Fruit fly (Drosophila melanogaster): ENCODE measurements around the gene FucT6.

FucT6 gene

dm6 chrX:11685918-11686640, 23.7 kb downstream of the FucT6 start (continued):
- TF ChIP-seq CG30403 (GFP tag; optimal IDR thresholded peaks at IDR 0.05) (no peak), slp2 (GFP tag; optimal IDR thresholded peaks at IDR 0.05) (no peak), Nf-YB (GFP tag; optimal IDR thresholded peaks at IDR 0.05) (peak; percentile 21), CG12744 (GFP tag; optimal IDR thresholded peaks at IDR 0.05) (no peak), CG11398 (GFP tag; optimal IDR thresholded peaks at IDR 0.05) (peak; percentile 33), her (GFP tag; optimal IDR thresholded peaks at IDR 0.05) (peak; percentile 51), dysf (GFP tag; IDR thresholded peaks at IDR 0.05) (no peak; the same call in 2 of the 3 replicates), usp (GFP tag; optimal IDR thresholded peaks at IDR 0.05) (no peak), pnt (GFP tag; optimal IDR thresholded peaks at IDR 0.05) (no peak), CG12659 (GFP tag; optimal IDR thresholded peaks at IDR 0.05) (peak; percentile 41), fd96Cb (tag; optimal IDR thresholded peaks at IDR 0.05) (no peak), Awh (GFP tag; IDR thresholded peaks at IDR 0.05) (no peak), chn (GFP tag; optimal IDR thresholded peaks at IDR 0.05) (no peak), CG32532 (GFP tag; IDR thresholded peaks at IDR 0.05) (peak; percentile 69; the same call in 1 of the 2 replicates), CG17829 (tag; optimal IDR thresholded peaks at IDR 0.05) (no peak), Scr (GFP tag; IDR thresholded peaks at IDR 0.05; ENCODE audit: partially characterized antibody) (no peak), dpn (GFP tag; optimal IDR thresholded peaks at IDR 0.05) (peak in 1 of 2 experiments; percentile 11), CG8388 (GFP tag; optimal IDR thresholded peaks at IDR 0.05) (no peak), fu2 (GFP tag; optimal IDR thresholded peaks at IDR 0.05) (no peak), Ets65A (GFP tag) (no peak), ara (GFP tag; IDR thresholded peaks at IDR 0.05) (no peak), disco-r (GFP tag; optimal IDR thresholded peaks at IDR 0.05) (peak; percentile 22), gcm2 (GFP tag; optimal IDR thresholded peaks at IDR 0.05) (no peak), CG13287 (GFP tag; IDR thresholded peaks at IDR 0.05; ENCODE audit: partially characterized antibody) (peak; percentile 35), aop (GFP tag; IDR thresholded peaks at IDR 0.05) (no peak), tio (GFP tag; optimal IDR thresholded peaks at IDR 0.05) (no peak), dmrt11E (tag; optimal IDR thresholded peaks at IDR 0.05) (no peak), onecut (GFP tag; IDR thresholded peaks at IDR 0.05) (peak; percentile 53; the same call in 1 of the 2 replicates), nau (GFP tag; optimal IDR thresholded peaks at IDR 0.05) (peak; percentile 59), CG1832 (GFP tag; optimal IDR thresholded peaks at IDR 0.05) (peak; percentile 53), H15 (GFP tag; IDR thresholded peaks at IDR 0.05) (no peak), mam (GFP tag; optimal IDR thresholded peaks at IDR 0.05) (no peak), gem (tag; optimal IDR thresholded peaks at IDR 0.05) (no peak), gsb-n (tag; optimal IDR thresholded peaks at IDR 0.05) (no peak), CG6683 (GFP tag; optimal IDR thresholded peaks at IDR 0.05) (peak; percentile 61)

- TF ChIP-seq ci (GFP tag; IDR thresholded peaks at IDR 0.05) (0 out of 3 replicates have a peak, but pooled peaks have one; percentile 23), CG6813 (GFP tag; optimal IDR thresholded peaks at IDR 0.05) (no peak), GATAe (GFP tag; conservative IDR thresholded peaks at IDR 0.05) (no peak), ATbp (GFP tag; optimal IDR thresholded peaks at IDR 0.05) (peak; percentile 15), CG8290 (GFP tag; optimal IDR thresholded peaks at IDR 0.05) (no peak), CG8290 (tag; optimal IDR thresholded peaks at IDR 0.05) (peak in 1 of 2 experiments; percentile 42), MBD-R2 (GFP tag; IDR thresholded peaks at IDR 0.05) (no peak; the same call in 1 of the 2 replicates), CG17359 (tag; optimal IDR thresholded peaks at IDR 0.05) (peak; percentile 29), CG17328 (GFP tag; IDR thresholded peaks at IDR 0.05) (0 out of 2 replicates have a peak, but pooled peaks have one; percentile 25), CG2678 (tag; optimal IDR thresholded peaks at IDR 0.05) (peak; percentile 14), CG6254 (GFP tag; optimal IDR thresholded peaks at IDR 0.05) (no peak), CG15514 (GFP tag; optimal IDR thresholded peaks at IDR 0.05) (peak; percentile 83), vvl (GFP tag; IDR thresholded peaks at IDR 0.05) (no peak), chif (GFP tag; optimal IDR thresholded peaks at IDR 0.05) (no peak), sob (GFP tag; IDR thresholded peaks at IDR 0.05) (0 out of 2 replicates have a peak, but pooled peaks have one; percentile 13), CG18599 (GFP tag; optimal IDR thresholded peaks at IDR 0.05) (peak; percentile 11), sens (GFP tag) (peak; percentile 54)
Observed at dm6 chrX:11684462-11684861, 25.3 kb downstream of the FucT6 start.

All from whole organism, embryonic.